Worm (Caenorhabditis elegans): ENCODE data around the gene W06G6.9.

Gene W06G6.9

ce11 chrV:16679237-16679636 lies 33.0 kb upstream of the W06G6.9 start, which contains the start of gene srz-103:
TSS of gene srz-103 (minus strand) at chrV:16679337.
- no peak for TF ChIP-seq ceh-2 (tag; optimal IDR thresholded peaks at IDR 0.05)
- no peak for TF ChIP-seq nhr-232 (tag; optimal IDR thresholded peaks at IDR 0.05)
- TF ChIP-seq F13H6.1 (tag; optimal IDR thresholded peaks at IDR 0.05) = no peak
- no peak for TF ChIP-seq unc-42 (tag; optimal IDR thresholded peaks at IDR 0.05)
- TF ChIP-seq pha-2 (tag; optimal IDR thresholded peaks at IDR 0.05) = no peak
- no peak for TF ChIP-seq ahr-1 (tag; optimal IDR thresholded peaks at IDR 0.05)
- no peak for TF ChIP-seq zip-5 (tag; optimal IDR thresholded peaks at IDR 0.05)
- TF ChIP-seq dmd-4 (tag; optimal IDR thresholded peaks at IDR 0.05; ENCODE audit: borderline replicate concordance) = no peak
- TF ChIP-seq npax-4 (tag; optimal IDR thresholded peaks at IDR 0.05) = no peak
- TF ChIP-seq ceh-9 (tag; optimal IDR thresholded peaks at IDR 0.05) = no peak
- no peak for TF ChIP-seq pha-4 (tag; optimal IDR thresholded peaks at IDR 0.05)
- no peak for TF ChIP-seq hlh-15 (tag; optimal IDR thresholded peaks at IDR 0.05)
- no peak for TF ChIP-seq sox-4 (tag; optimal IDR thresholded peaks at IDR 0.05)
- no peak for TF ChIP-seq ceh-24 (tag; optimal IDR thresholded peaks at IDR 0.05)
- no peak for TF ChIP-seq ceh-34 (tag; optimal IDR thresholded peaks at IDR 0.05)
- no peak for TF ChIP-seq ceh-18 (tag; optimal IDR thresholded peaks at IDR 0.05)

ce11 chrV:16675553-16675952 lies 29.3 kb upstream of the W06G6.9 start, which contains the start of gene srz-1:
TSS of gene srz-1 (plus strand) at chrV:16675853.
- TF ChIP-seq hlh-30 (tag; optimal IDR thresholded peaks at IDR 0.05; ENCODE audit: insufficient read depth) (no peak), gmeb-2 (tag; optimal IDR thresholded peaks at IDR 0.05) (no peak), hlh-13 (GFP tag; optimal IDR thresholded peaks at IDR 0.05) (no peak), C38D4.7 (GFP tag; optimal IDR thresholded peaks at IDR 0.05) (no peak), pqm-1 (tag; optimal IDR thresholded peaks at IDR 0.05) (no peak), che-1 (tag; optimal IDR thresholded peaks at IDR 0.05) (no peak), C08G9.2 (tag; optimal IDR thresholded peaks at IDR 0.05) (no peak), zip-5 (tag; optimal IDR thresholded peaks at IDR 0.05) (no peak), ceh-45 (GFP tag; IDR thresholded peaks at IDR 0.05) (no peak), hlh-15 (tag; optimal IDR thresholded peaks at IDR 0.05) (no peak), fkh-10 (GFP tag; optimal IDR thresholded peaks at IDR 0.05) (no peak), nfya-1 (tag; optimal IDR thresholded peaks at IDR 0.05) (no peak), pha-2 (tag; optimal IDR thresholded peaks at IDR 0.05) (no peak), sox-4 (tag; optimal IDR thresholded peaks at IDR 0.05) (no peak), T23F11.4 (GFP tag; optimal IDR thresholded peaks at IDR 0.05) (no peak), nhr-232 (tag; optimal IDR thresholded peaks at IDR 0.05) (no peak), ahr-1 (tag; optimal IDR thresholded peaks at IDR 0.05) (no peak), ceh-18 (tag; optimal IDR thresholded peaks at IDR 0.05) (no peak), ttx-3 (tag; optimal IDR thresholded peaks at IDR 0.05) (no peak), ztf-16 (tag; optimal IDR thresholded peaks at IDR 0.05) (no peak)

- TF ChIP-seq C38D4.7 (GFP tag; optimal IDR thresholded peaks at IDR 0.05) (no peak), lin-11 (tag; optimal IDR thresholded peaks at IDR 0.05) (no peak), pha-4 (tag; optimal IDR thresholded peaks at IDR 0.05) (no peak), npax-4 (tag; optimal IDR thresholded peaks at IDR 0.05) (no peak), pros-1 (tag; optimal IDR thresholded peaks at IDR 0.05) (no peak), tbx-7 (tag; optimal IDR thresholded peaks at IDR 0.05) (no peak), tbx-2 (tag; optimal IDR thresholded peaks at IDR 0.05) (no peak)
Measured at ce11 chrV:16674399-16674798, 28.1 kb upstream of the W06G6.9 start.

ce11 chrV:16672198-16672597 lies 25.9 kb upstream of the W06G6.9 start, which contains the start of gene F14F8.8:
TSS of gene F14F8.8 (minus strand) at chrV:16672298.
- TF ChIP-seq ceh-48 (tag; optimal IDR thresholded peaks at IDR 0.05) (no peak), eyg-1 (tag; optimal IDR thresholded peaks at IDR 0.05) (no peak), hlh-15 (tag; optimal IDR thresholded peaks at IDR 0.05) (no peak), lin-11 (tag; optimal IDR thresholded peaks at IDR 0.05) (no peak), fkh-10 (GFP tag; optimal IDR thresholded peaks at IDR 0.05) (no peak), sdc-2 (tag; optimal IDR thresholded peaks at IDR 0.05) (no peak), madf-2 (tag; optimal IDR thresholded peaks at IDR 0.05) (no peak), hlh-13 (GFP tag; optimal IDR thresholded peaks at IDR 0.05) (no peak)

Data from whole organism, late embryonic.